Fruit fly (Drosophila melanogaster) whole organism, embryonic: ENCODE measurements around the gene Cyp18a1.

Source experiments
- Abd-B ChIP-seq: fragments of 200-800 bp; sonication (Bioruptor generic); optimal IDR thresholded peaks from 2 replicates; lab custom pipeline; 2018; ENCODE audit warnings: missing biosample characterization, mild to moderate bottlenecking, missing genetic modification characterization, moderate library complexity
- BtbVII ChIP-seq: fragments of 200-800 bp; sonication (Bioruptor generic); optimal IDR thresholded peaks from 3 replicates; lab custom pipeline; 2017; ENCODE audit warnings: missing biosample characterization, mild to moderate bottlenecking, missing genetic modification characterization
- CG11398 ChIP-seq: fragments of 200-800 bp; sonication (Bioruptor generic); optimal IDR thresholded peaks from 2 replicates; lab custom pipeline; 2016; ENCODE audit warnings: missing biosample characterization, missing genetic modification characterization
- CG11723 ChIP-seq: fragments of 200-800 bp; sonication (Bioruptor generic); optimal IDR thresholded peaks from 2 replicates; lab custom pipeline; 2017; ENCODE audit warnings: missing biosample characterization, mild to moderate bottlenecking, missing genetic modification characterization
- CG12219 ChIP-seq: fragments of 200-800 bp; sonication (Bioruptor generic); optimal IDR thresholded peaks from 3 replicates; lab custom pipeline; 2018; ENCODE audit warnings: missing biosample characterization, mild to moderate bottlenecking, missing genetic modification characterization
- CG12299 ChIP-seq: fragments of 200-800 bp; sonication (Bioruptor generic); optimal IDR thresholded peaks from 2 replicates; lab custom pipeline; 2018; ENCODE audit warnings: missing biosample characterization, mild to moderate bottlenecking, missing genetic modification characterization
- CG15011 ChIP-seq: fragments of 200-800 bp; sonication (Bioruptor generic); optimal IDR thresholded peaks from 3 replicates; lab custom pipeline; 2018; ENCODE audit warnings: missing biosample characterization, mild to moderate bottlenecking, missing genetic modification characterization
- CG1529 ChIP-seq: fragments of 200-800 bp; sonication (Bioruptor generic); optimal IDR thresholded peaks from 3 replicates; lab custom pipeline; 2018; ENCODE audit warnings: missing biosample characterization, missing genetic modification characterization
- CG15601 ChIP-seq: fragments of 200-800 bp; sonication (Bioruptor generic); optimal IDR thresholded peaks from 3 replicates; lab custom pipeline; 2019; ENCODE audit warnings: missing biosample characterization, mild to moderate bottlenecking, missing genetic modification characterization, moderate library complexity
- CG17328 ChIP-seq: fragments of 200-800 bp; sonication (Bioruptor generic); IDR thresholded peaks from 2 replicates; pipeline ENCODE4 v1.3.6; 2022; ENCODE audit warnings: missing biosample characterization, missing genetic modification characterization
- CG17802 ChIP-seq: fragments of 200-800 bp; sonication (Bioruptor generic); optimal IDR thresholded peaks from 2 replicates; lab custom pipeline; 2018; ENCODE audit warnings: missing biosample characterization, mild to moderate bottlenecking, missing genetic modification characterization, moderate library complexity
- CG2129 ChIP-seq: fragments of 200-800 bp; sonication (Bioruptor generic); IDR thresholded peaks from 2 replicates; pipeline ENCODE4 v1.3.6; 2022; ENCODE audit warnings: missing biosample characterization, missing genetic modification characterization; ENCODE audit not compliant: partially characterized antibody
- CG31441 ChIP-seq: fragments of 200-800 bp; sonication (Bioruptor generic); IDR thresholded peaks from 2 replicates; pipeline ENCODE4 v1.3.6; 2022; ENCODE audit warnings: missing biosample characterization, missing genetic modification characterization
- CG3407 ChIP-seq: fragments of 200-800 bp; sonication (Bioruptor generic); optimal IDR thresholded peaks from 2 replicates; lab custom pipeline; 2018; ENCODE audit warnings: missing biosample characterization, mild to moderate bottlenecking, missing genetic modification characterization
- CG34224 ChIP-seq: fragments of 200-800 bp; sonication (Bioruptor generic); IDR thresholded peaks from 3 replicates; pipeline ENCODE4 v1.3.6; 2022; ENCODE audit warnings: missing biosample characterization, missing genetic modification characterization; ENCODE audit not compliant: partially characterized antibody
- CG34422 ChIP-seq: fragments of 200-800 bp; sonication (Bioruptor generic); IDR thresholded peaks from 3 replicates; pipeline ENCODE4 v1.3.6; 2022; ENCODE audit warnings: missing biosample characterization, missing genetic modification characterization
- CG5180 ChIP-seq: fragments of 200-800 bp; sonication (Bioruptor generic); optimal IDR thresholded peaks from 3 replicates; lab custom pipeline; 2017; ENCODE audit warnings: missing biosample characterization, missing genetic modification characterization, mild to moderate bottlenecking, moderate library complexity, missing genetic modification reagents
- CG6254 ChIP-seq: fragments of 200-800 bp; sonication (Bioruptor generic); optimal IDR thresholded peaks from 3 replicates; lab custom pipeline; 2017; ENCODE audit warnings: mild to moderate bottlenecking, missing biosample characterization, missing genetic modification reagents, missing genetic modification characterization
- CG7357 ChIP-seq: fragments of 200-800 bp; sonication (Bioruptor generic); IDR thresholded peaks from 3 replicates; pipeline ENCODE4 v1.3.6; 2022; ENCODE audit warnings: missing biosample characterization, missing genetic modification characterization
- CG7372 ChIP-seq: fragments of 200-800 bp; sonication (Bioruptor generic); IDR thresholded peaks from 2 replicates; pipeline ENCODE4 v1.3.6; 2022; ENCODE audit warnings: missing biosample characterization, missing genetic modification characterization
- CTCF ChIP-seq: fragments of 200-800 bp; sonication (Bioruptor generic); optimal IDR thresholded peaks from 2 replicates; lab custom pipeline; 2017; ENCODE audit warnings: missing biosample characterization, mild to moderate bottlenecking, missing genetic modification characterization, moderate library complexity
- CrebB ChIP-seq: fragments of 200-800 bp; sonication (Bioruptor generic); optimal IDR thresholded peaks from 3 replicates; lab custom pipeline; 2018; ENCODE audit warnings: missing biosample characterization, mild to moderate bottlenecking, missing genetic modification characterization
- D ChIP-seq, 2 experiments: fragments of 200-800 bp in 1 of 2; fragments of >200 bp in 1 of 2; sonication (Bioruptor generic) in 1 of 2; optimal IDR thresholded peaks; 2 replicates in 1 of 2; 3 replicates in 1 of 2; lab custom pipeline; 2017; ENCODE audit warnings: mild to moderate bottlenecking in 1 of 2, missing biosample characterization in 1 of 2, missing genetic modification characterization in 1 of 2, missing genetic modification reagents in 1 of 2
- Drgx ChIP-seq: fragments of 200-800 bp; sonication (Bioruptor generic); IDR thresholded peaks from 2 replicates; pipeline ENCODE4 v1.3.6; 2022; ENCODE audit warnings: missing biosample characterization, missing genetic modification characterization
- H2.0 ChIP-seq: fragments of 200-800 bp; sonication (Bioruptor generic); IDR thresholded peaks from 2 replicates; pipeline ENCODE4 v1.3.6; 2022; ENCODE audit warnings: missing biosample characterization, missing genetic modification characterization
- HmgZ ChIP-seq: fragments of 200-800 bp; sonication (Bioruptor generic); optimal IDR thresholded peaks from 2 replicates; lab custom pipeline; 2018; ENCODE audit warnings: missing biosample characterization, mild to moderate bottlenecking, missing genetic modification characterization
- Hr78 ChIP-seq, 2 experiments: fragments of 200-800 bp in 1 of 2; fragments of >200 bp in 1 of 2; sonication (Bioruptor generic) in 1 of 2; optimal IDR thresholded peaks; 2 replicates each; lab custom pipeline; 2017 to 2019; ENCODE audit warnings: missing biosample characterization in 2 of 2, missing genetic modification characterization in 2 of 2, mild to moderate bottlenecking in 1 of 2, moderate library complexity in 1 of 2
- Hsf ChIP-seq: fragments of 200-800 bp; sonication (Bioruptor generic); optimal IDR thresholded peaks from 3 replicates; lab custom pipeline; 2016; ENCODE audit warnings: missing biosample characterization, missing genetic modification characterization
- Lim3 ChIP-seq: fragments of 200-800 bp; sonication (Bioruptor generic); IDR thresholded peaks from 2 replicates; pipeline ENCODE4 v1.3.6; 2022; ENCODE audit warnings: missing biosample characterization, missing genetic modification characterization
- Max ChIP-seq: fragments of 200-800 bp; sonication (Bioruptor generic); optimal IDR thresholded peaks from 2 replicates; lab custom pipeline; 2016; ENCODE audit warnings: missing biosample characterization, mild to moderate bottlenecking, missing genetic modification characterization
- NfI ChIP-seq: fragments of 200-800 bp; sonication (Bioruptor generic); optimal IDR thresholded peaks from 3 replicates; lab custom pipeline; 2018; ENCODE audit warnings: missing biosample characterization, mild to moderate bottlenecking, missing genetic modification characterization, moderate library complexity
- Optix ChIP-seq: fragments of 200-800 bp; sonication (Bioruptor generic); IDR thresholded peaks from 3 replicates; pipeline ENCODE4 v1.3.6; 2022; ENCODE audit warnings: missing biosample characterization, missing genetic modification characterization
- Rfx ChIP-seq: fragments of 200-800 bp; sonication (Bioruptor generic); IDR thresholded peaks from 2 replicates; pipeline ENCODE4 v1.3.6; 2022; ENCODE audit warnings: missing biosample characterization, missing genetic modification characterization
- Sin3A ChIP-seq: fragments of >200 bp; optimal IDR thresholded peaks from 2 replicates; lab custom pipeline; 2018
- Usf ChIP-seq: fragments of 200-800 bp; sonication (Bioruptor generic); optimal IDR thresholded peaks from 2 replicates; lab custom pipeline; 2017; ENCODE audit warnings: missing genotype, missing biosample characterization, missing genetic modification characterization
- amos ChIP-seq: fragments of 200-800 bp; sonication (Bioruptor generic); IDR thresholded peaks from 2 replicates; pipeline ENCODE4 v1.3.6; 2022; ENCODE audit warnings: missing biosample characterization, missing genetic modification characterization; ENCODE audit not compliant: partially characterized antibody
- caup ChIP-seq: fragments of 200-800 bp; sonication (Bioruptor generic); optimal IDR thresholded peaks from 3 replicates; lab custom pipeline; 2017; ENCODE audit warnings: missing biosample characterization, mild to moderate bottlenecking, missing genetic modification characterization, moderate library complexity; ENCODE audit not compliant: severe bottlenecking
- chn ChIP-seq: fragments of 200-800 bp; sonication (Bioruptor generic); optimal IDR thresholded peaks from 2 replicates; lab custom pipeline; 2016; ENCODE audit warnings: missing biosample characterization, missing genetic modification characterization
- en ChIP-seq: fragments of 200-800 bp; sonication (Bioruptor generic); optimal IDR thresholded peaks from 2 replicates; lab custom pipeline; 2016; ENCODE audit warnings: missing biosample characterization, missing genetic modification characterization
- gem ChIP-seq: fragments of 200-800 bp; sonication (Bioruptor generic); optimal IDR thresholded peaks from 2 replicates; lab custom pipeline; 2019; ENCODE audit warnings: missing biosample characterization, mild to moderate bottlenecking, missing genetic modification characterization, moderate library complexity
- grn ChIP-seq: fragments of 200-800 bp; sonication (Bioruptor generic); optimal IDR thresholded peaks from 3 replicates; lab custom pipeline; 2017; ENCODE audit warnings: missing biosample characterization, missing genetic modification characterization
- ind ChIP-seq: fragments of 200-800 bp; sonication (Bioruptor generic); optimal IDR thresholded peaks from 3 replicates; lab custom pipeline; 2016; ENCODE audit warnings: missing biosample characterization, missing genetic modification characterization
- jing ChIP-seq: fragments of 200-800 bp; sonication (Bioruptor generic); optimal IDR thresholded peaks from 2 replicates; lab custom pipeline; 2018; ENCODE audit warnings: missing biosample characterization, mild to moderate bottlenecking, missing genetic modification characterization
- odd ChIP-seq: fragments of 200-800 bp; sonication (Bioruptor generic); optimal IDR thresholded peaks from 2 replicates; lab custom pipeline; 2017; ENCODE audit warnings: missing biosample characterization, mild to moderate bottlenecking, missing genetic modification characterization
- pita ChIP-seq: fragments of 200-800 bp; sonication (Bioruptor generic); optimal IDR thresholded peaks from 2 replicates; lab custom pipeline; 2017; ENCODE audit warnings: missing biosample characterization, mild to moderate bottlenecking, missing genetic modification characterization
- salm ChIP-seq: fragments of 200-800 bp; sonication (Bioruptor generic); optimal IDR thresholded peaks from 2 replicates; lab custom pipeline; 2018; ENCODE audit warnings: missing biosample characterization, mild to moderate bottlenecking, missing genetic modification characterization
- trh ChIP-seq: fragments of 200-800 bp; sonication (Bioruptor generic); optimal IDR thresholded peaks from 2 replicates; lab custom pipeline; 2016; ENCODE audit warnings: missing biosample characterization, missing genetic modification characterization
- tup ChIP-seq: fragments of 200-800 bp; sonication (Bioruptor generic); optimal IDR thresholded peaks from 2 replicates; lab custom pipeline; 2016; ENCODE audit warnings: missing biosample characterization, mild to moderate bottlenecking, missing genetic modification characterization, moderate library complexity
- vvl ChIP-seq: fragments of 200-800 bp; sonication (Bioruptor generic); IDR thresholded peaks from 2 replicates; pipeline ENCODE4 v1.3.6; 2022; ENCODE audit warnings: missing biosample characterization, missing genetic modification characterization
- zf30C ChIP-seq: fragments of 200-800 bp; sonication (Bioruptor generic); optimal IDR thresholded peaks from 3 replicates; lab custom pipeline; 2018; ENCODE audit warnings: missing biosample characterization, mild to moderate bottlenecking, missing genetic modification characterization

Gene Cyp18a1

dm6 chrX:18644890-18645289 is 48.0 kb downstream of the Cyp18a1 start:
- TF ChIP-seq CG17802 (tag; lab: Kevin White, UChicago) (peak; percentile 57), CG34224 (GFP tag; lab: Robert Waterston, UW) (no peak), CG7372 (GFP tag; lab: Robert Waterston, UW) (peak; percentile 60; the same call in 1 of the 2 replicates), D (optimal IDR thresholded peaks at IDR 0.05; lab: Kevin White, UChicago) (no peak), D (GFP tag; optimal IDR thresholded peaks at IDR 0.05; lab: Kevin White, UChicago) (peak; percentile 71), HmgZ (peak; percentile 82), Max (GFP tag; lab: Kevin White, UChicago) (peak; percentile 74), CG17328 (GFP tag; lab: Robert Waterston, UW) (peak; percentile 66; the same call in 1 of the 2 replicates), zf30C (GFP tag; lab: Kevin White, UChicago) (no peak), CrebB (tag; lab: Kevin White, UChicago) (peak; percentile 75), Usf (GFP tag; lab: Kevin White, UChicago) (peak; percentile 18), CG1529 (peak; percentile 67), Drgx (GFP tag; lab: Robert Waterston, UW) (peak; percentile 52; the same call in 1 of the 2 replicates), caup (GFP tag; lab: Kevin White, UChicago) (peak; percentile 80), BtbVII (GFP tag; lab: Kevin White, UChicago) (peak; percentile 85), CG11723 (peak; percentile 64), CG34422 (GFP tag; lab: Robert Waterston, UW) (peak; percentile 74; the same call in 2 of the 3 replicates), Rfx (peak; percentile 78), CG6254 (GFP tag; lab: Kevin White, UChicago) (peak; percentile 68), CG15011 (GFP tag; lab: Kevin White, UChicago) (peak; percentile 71), CG31441 (GFP tag; lab: Robert Waterston, UW) (peak; percentile 80), Sin3A (no peak), gem (tag; lab: Kevin White, UChicago) (peak; percentile 89), vvl (GFP tag; lab: Robert Waterston, UW) (peak; percentile 84), jing (GFP tag; lab: Kevin White, UChicago) (peak; percentile 64), salm (tag; lab: Kevin White, UChicago) (peak; percentile 80), CG15601 (tag; lab: Kevin White, UChicago) (peak; percentile 81), CG7357 (GFP tag; lab: Robert Waterston, UW) (peak; percentile 72), ind (GFP tag; lab: Kevin White, UChicago) (peak; percentile 86), CG12299 (tag; lab: Kevin White, UChicago) (peak; percentile 60), NfI (GFP tag; lab: Kevin White, UChicago) (peak; percentile 78), H2.0 (GFP tag; lab: Robert Waterston, UW) (peak; percentile 68), pita (GFP tag; lab: Kevin White, UChicago) (no peak), CG5180 (GFP tag; lab: Kevin White, UChicago) (peak; percentile 66), CG3407 (GFP tag; lab: Kevin White, UChicago) (peak; percentile 68), CG11398 (GFP tag; lab: Kevin White, UChicago) (no peak), grn (peak; percentile 77), amos (no peak), tup (GFP tag; lab: Kevin White, UChicago) (peak; percentile 45), en (peak; percentile 46), Hr78 (GFP tag; optimal IDR thresholded peaks at IDR 0.05; lab: Kevin White, UChicago) (peak in 1 of 2 experiments; percentile 53), Abd-B (GFP tag; lab: Kevin White, UChicago) (no peak), CTCF (peak; percentile 52), chn (GFP tag; lab: Kevin White, UChicago) (peak; percentile 75), Hsf (GFP tag; lab: Kevin White, UChicago) (peak; percentile 74), Optix (GFP tag; lab: Robert Waterston, UW) (peak; percentile 74), CG2129 (GFP tag; lab: Robert Waterston, UW) (no peak), odd (peak; percentile 76), Lim3 (GFP tag; lab: Robert Waterston, UW) (0 out of 2 replicates have a peak, but pooled peaks have one; percentile 22), trh (GFP tag; lab: Kevin White, UChicago) (no peak), CG12219 (GFP tag; lab: Kevin White, UChicago) (peak; percentile 87)
